Fruit fly (Drosophila melanogaster): ENCODE data around the gene CG3430.
A peak's percentile ranks its signal among the peaks of the same experiment; 100 is the strongest.

CG3430 gene

DNA sequence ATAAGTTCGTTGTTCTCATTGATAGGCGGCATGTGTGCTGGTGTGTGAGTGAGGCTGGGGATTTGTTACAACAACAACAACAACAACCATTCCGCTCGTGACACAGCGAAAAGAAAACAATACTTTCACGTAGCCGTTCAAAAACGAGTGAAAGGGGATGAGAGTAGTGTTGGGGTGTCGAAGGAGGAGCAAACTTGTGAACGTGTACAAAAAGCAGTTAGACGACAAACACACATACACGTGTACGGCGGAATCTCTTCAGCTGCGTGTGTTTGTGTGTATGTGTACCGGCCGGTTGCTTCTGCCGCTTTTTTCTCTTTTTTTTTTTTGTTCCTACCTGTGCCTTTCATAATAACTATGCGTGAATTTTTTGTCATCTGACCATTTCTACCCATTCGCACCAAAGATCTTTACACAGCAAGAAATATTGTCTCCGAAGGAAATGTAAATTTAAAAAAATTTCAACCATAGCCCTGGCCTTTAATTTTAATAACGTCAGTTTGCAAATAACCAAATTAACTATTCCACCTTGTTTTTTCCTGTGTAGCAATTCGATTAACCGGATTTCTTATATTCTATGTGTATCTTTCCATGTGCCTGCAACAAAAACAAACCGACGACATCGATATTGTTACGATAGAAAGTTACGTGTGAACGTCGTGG is 34.6 kb upstream of the CG3430 start (continued):
- TF ChIP-seq CG9215 (GFP tag; IDR thresholded peaks at IDR 0.05), result no peak
- peak; percentile 8 for TF ChIP-seq CG15073 (GFP tag; optimal IDR thresholded peaks at IDR 0.05)
- TF ChIP-seq zen2 (GFP tag; IDR thresholded peaks at IDR 0.05; ENCODE audit: partially characterized antibody), result no peak
- TF ChIP-seq ERR (GFP tag; optimal IDR thresholded peaks at IDR 0.05), result no peak
- TF ChIP-seq Dref (GFP tag; IDR thresholded peaks at IDR 0.05), result no peak
- TF ChIP-seq Gug (GFP tag; IDR thresholded peaks at IDR 0.05), result peak; percentile 58; the same call in 2 of the 4 replicates
- TF ChIP-seq CG9876 (GFP tag; optimal IDR thresholded peaks at IDR 0.05), result peak; percentile 35
- TF ChIP-seq CG6854 (GFP tag; optimal IDR thresholded peaks at IDR 0.05), result no peak
- peak; percentile 76 for TF ChIP-seq CG5953 (GFP tag; IDR thresholded peaks at IDR 0.05)
- peak; percentile 69 for TF ChIP-seq ATbp (GFP tag; optimal IDR thresholded peaks at IDR 0.05)
- TF ChIP-seq CG14050 (GFP tag; IDR thresholded peaks at IDR 0.05), result no peak
- peak; percentile 34 for TF ChIP-seq Ets97D (GFP tag; optimal IDR thresholded peaks at IDR 0.05)
- TF ChIP-seq Sry-δ (GFP tag; optimal IDR thresholded peaks at IDR 0.05), result peak; percentile 9
- no peak for TF ChIP-seq Atf3 (GFP tag; optimal IDR thresholded peaks at IDR 0.05)
- no peak for TF ChIP-seq tio (GFP tag; optimal IDR thresholded peaks at IDR 0.05)
- no peak for TF ChIP-seq CG9932 (GFP tag; IDR thresholded peaks at IDR 0.05)
- TF ChIP-seq Nf-YA (GFP tag; IDR thresholded peaks at IDR 0.05), result 0 out of 2 replicates have a peak, but pooled peaks have one; percentile 29
- TF ChIP-seq bcd (GFP tag; optimal IDR thresholded peaks at IDR 0.05), result no peak
- no peak for TF ChIP-seq CkIIα-i1 (GFP tag; IDR thresholded peaks at IDR 0.05)
- peak; percentile 67 for TF ChIP-seq en (GFP tag; optimal IDR thresholded peaks at IDR 0.05)
- no peak for TF ChIP-seq CG11456 (GFP tag; IDR thresholded peaks at IDR 0.05)
- peak; percentile 58 for TF ChIP-seq Antp (GFP tag; optimal IDR thresholded peaks at IDR 0.05)
- TF ChIP-seq CG18262 (tag; optimal IDR thresholded peaks at IDR 0.05), result peak; percentile 74
- no peak for TF ChIP-seq CG11560 (tag; IDR thresholded peaks at IDR 0.05)
- no peak; the same call in 1 of the 2 replicates for TF ChIP-seq CG31441 (GFP tag; IDR thresholded peaks at IDR 0.05)
- TF ChIP-seq HLH3B (GFP tag; IDR thresholded peaks at IDR 0.05), result peak; percentile 81; the same call in 1 of the 2 replicates
- peak; percentile 70; the same call in 1 of the 2 replicates for TF ChIP-seq sim (GFP tag; IDR thresholded peaks at IDR 0.05)
- TF ChIP-seq Trl (optimal IDR thresholded peaks at IDR 0.05), result peak in 1 of 2 experiments; percentile 31
- peak; percentile 72 for TF ChIP-seq Trl (GFP tag; optimal IDR thresholded peaks at IDR 0.05)
- TF ChIP-seq ab (GFP tag; optimal IDR thresholded peaks at IDR 0.05), result no peak
- no peak; the same call in 1 of the 3 replicates for TF ChIP-seq tgo (GFP tag; IDR thresholded peaks at IDR 0.05)
- peak; percentile 21 for TF ChIP-seq btn (GFP tag; optimal IDR thresholded peaks at IDR 0.05)
- TF ChIP-seq Fer1 (GFP tag; optimal IDR thresholded peaks at IDR 0.05), result peak; percentile 57
- TF ChIP-seq knrl (GFP tag; IDR thresholded peaks at IDR 0.05; ENCODE audit: partially characterized antibody), result no peak
- no peak for TF ChIP-seq CG1832 (GFP tag; optimal IDR thresholded peaks at IDR 0.05)
- peak; percentile 63 for TF ChIP-seq CG8944 (GFP tag; optimal IDR thresholded peaks at IDR 0.05)
- TF ChIP-seq sr (GFP tag; IDR thresholded peaks at IDR 0.05), result no peak
- peak; percentile 57 for TF ChIP-seq maf-S (GFP tag; optimal IDR thresholded peaks at IDR 0.05)
- peak; percentile 48 for TF ChIP-seq E2f2 (GFP tag; IDR thresholded peaks at IDR 0.05)
- peak; percentile 57 for TF ChIP-seq pum (GFP tag; optimal IDR thresholded peaks at IDR 0.05)
- TF ChIP-seq CG31224 (GFP tag; IDR thresholded peaks at IDR 0.05), result no peak
- TF ChIP-seq ac (GFP tag; optimal IDR thresholded peaks at IDR 0.05), result no peak
- no peak for TF ChIP-seq pros (GFP tag; optimal IDR thresholded peaks at IDR 0.05)
- TF ChIP-seq gem (tag; optimal IDR thresholded peaks at IDR 0.05), result peak; percentile 86
- peak; percentile 72 for TF ChIP-seq CG4820 (GFP tag; optimal IDR thresholded peaks at IDR 0.05)
- no peak for TF ChIP-seq twi (tag; optimal IDR thresholded peaks at IDR 0.05)
- TF ChIP-seq mld (GFP tag; IDR thresholded peaks at IDR 0.05; ENCODE audit: partially characterized antibody), result no peak
- peak; percentile 70 for TF ChIP-seq zen (tag; optimal IDR thresholded peaks at IDR 0.05)
- TF ChIP-seq Hr51 (GFP tag; optimal IDR thresholded peaks at IDR 0.05), result peak in 1 of 2 experiments; percentile 3
- TF ChIP-seq br (optimal IDR thresholded peaks at IDR 0.05), result no peak
- TF ChIP-seq gt (GFP tag; IDR thresholded peaks at IDR 0.05), result no peak; the same call in 1 of the 2 replicates
- TF ChIP-seq Ada2b (GFP tag; IDR thresholded peaks at IDR 0.05), result no peak

Measured in whole organism, embryonic.